Worm (Caenorhabditis elegans) whole organism, dauer: Measurements from ENCODE around the gene R07B1.6.

Source experiments
- unc-62 ChIP-seq: sonication (generic microtip); optimal IDR thresholded peaks from 2 replicates; lab custom pipeline; 2017; ENCODE audit warnings: missing biosample characterization, missing genetic modification reagents, missing genetic modification characterization

The R07B1.6 gene

ce11 chrX:9862916-9863624 lies 3.4 kb upstream of the R07B1.6 start, which contains the start of the genes gst-36 and R07B1.5:
Gene gst-36 (minus strand): TSS chrX:9862960.
Gene R07B1.5 (plus strand): TSS chrX:9863580.
- no peak for TF ChIP-seq unc-62 (GFP tag; lab: Kevin White, UChicago)

- TF ChIP-seq unc-62 (GFP tag; lab: Kevin White, UChicago), result no peak
These were observed 2.4 kb downstream of the R07B1.6 start, which contains the start of gene R07B1.7 for ce11 chrX:9868820-9869219. Gene R07B1.7 (plus strand): TSS chrX:9869120.

DNA sequence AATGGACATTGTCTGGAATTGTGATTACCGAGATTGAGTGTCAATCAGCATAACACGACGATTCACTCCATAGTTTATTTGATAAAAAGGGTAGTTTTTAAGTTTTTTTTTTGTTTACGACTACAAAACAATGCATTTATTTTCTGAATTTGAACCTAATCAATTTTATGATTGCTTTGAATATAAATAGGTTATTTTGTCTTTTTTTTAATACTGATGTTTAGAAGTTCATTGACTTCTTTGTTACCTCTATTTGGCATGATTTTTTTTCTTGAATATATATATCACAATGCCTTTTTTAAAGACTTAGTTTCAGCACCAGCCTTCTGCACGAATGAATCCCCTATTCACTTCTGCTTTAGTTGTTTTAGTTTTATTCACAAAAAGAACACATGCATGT lies 3.1 kb downstream of the R07B1.6 start, which contains the start of gene R07B1.13:
Gene R07B1.13, plus strand, starts transcription at position 301 of the 400 bp plus-strand sequence.
- TF ChIP-seq unc-62 (GFP tag; lab: Kevin White, UChicago), result no peak

- TF ChIP-seq unc-62 (GFP tag; lab: Kevin White, UChicago), result no peak
These were observed 6.1 kb downstream of the R07B1.6 start, which contains the start of gene R07B1.8 for ce11 chrX:9872554-9872953. Gene R07B1.8 (minus strand): TSS chrX:9872654.

- TF ChIP-seq unc-62 (GFP tag; lab: Kevin White, UChicago), result no peak
These were observed 10.7 kb downstream of the R07B1.6 start, which contains the start of gene R07B1.9 for ce11 chrX:9877117-9877516. Gene R07B1.9 (plus strand): TSS chrX:9877417.

DNA sequence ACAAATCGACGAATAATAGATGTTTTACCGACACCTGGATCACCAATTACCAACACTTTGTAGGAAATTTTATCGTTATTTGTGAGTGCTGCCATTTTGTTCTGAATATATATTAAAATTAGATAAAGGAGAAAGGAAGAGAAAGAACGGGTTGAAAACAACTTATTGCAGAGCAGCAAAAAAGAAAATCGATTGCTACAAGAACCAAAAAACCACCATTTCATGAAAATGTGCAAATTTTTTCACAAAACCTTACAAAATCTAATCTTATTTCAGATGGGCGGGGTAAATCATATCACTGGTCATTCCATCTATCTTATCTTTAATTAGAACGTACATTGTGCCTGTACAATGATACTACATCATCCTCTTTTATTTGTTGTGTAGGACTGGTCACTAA lies 15.7 kb downstream of the R07B1.6 start, which contains the start of gene glo-1:
Gene glo-1, minus strand, starts transcription at position 101 of the 400 bp plus-strand sequence.
- no peak for TF ChIP-seq unc-62 (GFP tag; lab: Kevin White, UChicago)

- TF ChIP-seq unc-62 (GFP tag; lab: Kevin White, UChicago), result no peak
These were observed 16.1 kb downstream of the R07B1.6 start for ce11 chrX:9882572-9882971.

DNA sequence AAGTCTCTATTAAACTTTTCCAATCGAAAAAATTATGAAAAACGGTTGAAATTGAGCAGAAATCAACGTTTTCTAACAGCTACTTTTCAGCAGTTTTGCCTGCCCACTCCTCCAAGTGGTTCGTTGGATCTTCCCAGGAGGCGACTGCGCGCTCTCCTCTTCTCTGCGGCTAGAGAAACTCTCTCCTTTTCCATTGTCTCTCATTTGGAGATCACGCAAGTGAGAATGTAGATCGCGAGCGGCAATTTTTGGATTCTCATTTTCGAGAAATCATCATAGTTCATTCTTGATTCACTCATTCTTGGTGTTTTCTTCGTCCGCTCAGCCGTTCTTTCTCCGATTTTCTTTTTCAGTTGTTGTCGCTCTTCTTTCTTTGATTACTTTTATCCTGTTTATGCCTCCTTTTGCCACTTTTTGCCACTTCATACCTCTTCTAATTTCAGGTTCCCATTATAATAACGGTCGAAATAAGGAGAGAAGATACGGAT lies 17.4 kb downstream of the R07B1.6 start, which contains the start of gene mrp-4:
Gene mrp-4, plus strand, starts transcription at position 438 of the 488 bp plus-strand sequence.
- no peak for TF ChIP-seq unc-62 (GFP tag; lab: Kevin White, UChicago)

ce11 chrX:9892323-9892722 lies 25.9 kb downstream of the R07B1.6 start, which contains the start of gene F21G4.1:
Gene F21G4.1 (minus strand): TSS chrX:9892328.
- TF ChIP-seq unc-62 (GFP tag; lab: Kevin White, UChicago), result no peak

DNA sequence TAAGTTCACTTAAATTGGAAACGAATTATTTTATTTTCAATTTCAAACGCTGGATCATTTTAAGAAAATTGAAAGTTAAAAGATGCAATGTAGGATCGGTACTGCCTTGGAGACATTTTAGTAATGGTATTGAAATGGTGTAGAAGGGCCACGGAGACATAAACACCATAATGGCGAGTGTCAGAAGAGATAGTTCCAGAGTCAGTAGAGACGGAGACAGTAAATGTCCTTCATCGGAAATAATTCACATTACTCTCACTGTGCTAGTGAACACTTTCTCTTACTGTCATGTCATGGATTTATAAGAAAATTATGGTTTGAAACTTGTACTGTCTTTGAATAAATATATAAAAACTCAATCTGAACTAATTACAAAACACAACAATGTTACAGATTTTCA lies 26.6 kb downstream of the R07B1.6 start:
- no peak for TF ChIP-seq unc-62 (GFP tag; lab: Kevin White, UChicago)

ce11 chrX:9894844-9895243 lies 28.4 kb downstream of the R07B1.6 start, which contains the start of gene F21G4.3:
Gene F21G4.3 (plus strand): TSS chrX:9895144.
- no peak for TF ChIP-seq unc-62 (GFP tag; lab: Kevin White, UChicago)

ce11 chrX:9899426-9900131 lies 33.1 kb downstream of the R07B1.6 start, which contains the start of gene phf-34:
Gene phf-34 (minus strand): TSS chrX:9899476.
- TF ChIP-seq unc-62 (GFP tag; lab: Kevin White, UChicago), result no peak

ce11 chrX:9905840-9906239 lies 39.4 kb downstream of the R07B1.6 start, which contains the start of gene F21G4.5:
Gene F21G4.5 (plus strand): TSS chrX:9906140.
- no peak for TF ChIP-seq unc-62 (GFP tag; lab: Kevin White, UChicago)

DNA sequence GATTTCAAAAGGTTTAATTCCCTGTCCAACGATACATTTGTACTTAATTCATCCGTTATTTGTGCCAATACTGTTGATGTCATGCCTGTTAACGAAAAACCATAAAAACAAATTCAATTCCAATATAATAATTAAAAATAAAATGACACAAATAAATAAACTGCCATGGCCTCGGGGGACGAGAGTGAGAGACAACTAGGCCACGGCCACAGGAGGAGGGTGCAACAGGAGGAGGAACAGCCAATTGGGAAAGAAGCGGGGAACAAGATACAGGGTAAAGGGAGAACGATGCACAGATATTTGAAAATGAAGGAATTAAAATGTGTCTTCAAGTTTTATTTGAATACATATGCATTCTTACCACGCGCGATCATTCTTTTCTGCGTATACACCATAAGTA lies 50.9 kb downstream of the R07B1.6 start, which contains the start of gene F21G4.6:
Gene F21G4.6, minus strand, starts transcription at position 87 of the 400 bp plus-strand sequence.
- TF ChIP-seq unc-62 (GFP tag; lab: Kevin White, UChicago), result no peak

DNA sequence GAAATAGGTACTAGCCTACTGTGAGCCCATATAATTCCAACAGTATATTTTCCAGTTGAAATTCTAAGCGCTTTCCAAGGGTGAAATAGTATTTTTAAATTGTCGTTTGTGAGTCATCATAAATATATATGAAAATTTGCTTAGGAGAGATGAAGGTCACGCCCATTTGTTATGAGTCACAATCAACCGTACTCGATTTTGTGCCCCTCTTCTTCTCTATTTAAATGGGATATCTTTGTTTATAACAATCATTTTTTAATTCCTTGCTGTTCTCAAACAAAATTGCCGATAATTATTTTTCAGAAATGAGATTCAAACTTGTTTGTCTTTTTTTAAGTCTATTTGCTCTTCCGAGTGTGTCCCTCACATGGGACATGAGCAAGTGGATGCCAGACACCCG lies 52.5 kb downstream of the R07B1.6 start, which contains the start of gene folr-1:
Gene folr-1, plus strand, starts transcription at position 301 of the 400 bp plus-strand sequence.
- no peak for TF ChIP-seq unc-62 (GFP tag; lab: Kevin White, UChicago)
